Worm (Caenorhabditis elegans): Measurements from ENCODE around the gene C24B9.3.
"Not testable (repeated sequence)": the region's sequence is repeated elsewhere in the genome, so short reads cannot be mapped to it uniquely, and the experiment has no call there.

DNA sequence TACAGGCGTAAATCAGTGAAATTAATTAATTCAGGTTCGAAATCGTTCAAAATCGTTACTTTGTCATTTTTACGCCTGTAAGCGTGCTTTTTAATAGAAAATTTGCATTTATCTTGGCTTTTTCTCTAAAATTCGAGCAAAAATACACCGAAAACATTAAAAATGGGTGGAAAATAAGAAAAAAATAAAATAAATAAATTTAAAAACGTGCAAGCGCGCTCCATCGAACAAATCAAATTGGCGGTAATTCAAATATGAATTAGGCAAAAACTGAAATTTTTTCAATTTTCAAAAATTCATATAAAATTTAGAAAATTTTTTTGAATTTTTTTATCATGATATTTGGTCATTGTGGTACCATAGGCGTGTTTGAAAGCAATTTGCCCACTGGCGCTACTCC is 19.7 kb downstream of the C24B9.3 start:
- TF ChIP-seq rcor-1 (GFP tag; IDR thresholded peaks at IDR 0.05); him-1 (tag; optimal IDR thresholded peaks at IDR 0.05); ets-4 (GFP tag; optimal IDR thresholded peaks at IDR 0.05); unc-62 (GFP tag; optimal IDR thresholded peaks at IDR 0.05); aptf-2 (GFP tag; conservative IDR thresholded peaks at IDR 0.05); B0336.3 (GFP tag; IDR thresholded peaks at IDR 0.05); snpc-1.3 (tag; optimal IDR thresholded peaks at IDR 0.05; ENCODE audit: insufficient read depth); snpc-4 (GFP tag; optimal IDR thresholded peaks at IDR 0.05); snpc-4 (tag; optimal IDR thresholded peaks at IDR 0.05); Y79H2A.3 (GFP tag; conservative IDR thresholded peaks at IDR 0.05); zfh-2 (GFP tag; conservative IDR thresholded peaks at IDR 0.05); F52B5.7 (tag; optimal IDR thresholded peaks at IDR 0.05): not testable (repeated sequence)

Data from whole organism, young adult.